Worm (Caenorhabditis elegans) whole organism, dauer: Measurements from ENCODE around the gene mec-4.

ENCODE experiments used
- unc-62 ChIP-seq: sonication (generic microtip); optimal IDR thresholded peaks from 2 replicates; lab custom pipeline; 2017; ENCODE audit warnings: missing biosample characterization, missing genetic modification reagents, missing genetic modification characterization

Gene mec-4

DNA sequence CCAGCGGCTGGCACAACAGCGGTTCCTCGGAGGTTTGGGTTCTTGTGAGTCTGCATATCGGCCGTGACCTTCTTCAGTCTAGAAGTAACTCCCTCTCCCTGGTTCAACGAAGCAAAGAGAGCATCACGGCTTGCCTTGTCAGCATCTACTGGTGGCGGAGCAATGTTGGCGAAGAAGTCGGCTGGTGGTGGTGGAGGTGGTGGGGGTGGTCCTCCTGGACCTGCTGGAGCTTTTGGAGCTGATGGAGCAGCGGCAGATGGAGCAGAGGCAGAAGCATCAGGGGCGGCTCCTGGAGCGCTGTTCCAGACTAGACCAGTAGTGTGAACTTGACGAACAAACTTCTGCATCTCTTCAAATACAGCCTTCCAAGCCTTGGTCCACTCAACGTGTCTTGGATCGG, 1.6 kb upstream of the mec-4 start:
- no peak for TF ChIP-seq unc-62

DNA sequence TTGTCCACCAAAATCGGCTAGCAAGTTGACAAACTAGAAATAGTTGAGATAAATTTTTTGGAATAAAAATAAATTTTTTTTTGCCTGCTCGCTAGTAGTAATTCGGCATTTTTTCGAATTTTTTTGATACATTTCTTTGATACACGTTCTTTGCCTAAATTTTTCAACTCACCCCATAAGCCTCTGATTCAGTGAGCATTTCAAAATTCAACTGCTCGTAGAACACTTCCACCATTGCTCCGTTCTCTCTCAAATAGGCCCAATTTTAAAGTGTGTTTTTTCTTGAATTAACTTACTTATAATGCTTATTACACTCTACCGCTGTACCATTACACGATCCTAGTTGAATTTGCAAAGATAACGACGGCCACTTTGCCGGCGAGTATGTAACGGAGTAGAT, 3.4 kb downstream of the mec-4 start:
- TF ChIP-seq unc-62, result no peak

DNA sequence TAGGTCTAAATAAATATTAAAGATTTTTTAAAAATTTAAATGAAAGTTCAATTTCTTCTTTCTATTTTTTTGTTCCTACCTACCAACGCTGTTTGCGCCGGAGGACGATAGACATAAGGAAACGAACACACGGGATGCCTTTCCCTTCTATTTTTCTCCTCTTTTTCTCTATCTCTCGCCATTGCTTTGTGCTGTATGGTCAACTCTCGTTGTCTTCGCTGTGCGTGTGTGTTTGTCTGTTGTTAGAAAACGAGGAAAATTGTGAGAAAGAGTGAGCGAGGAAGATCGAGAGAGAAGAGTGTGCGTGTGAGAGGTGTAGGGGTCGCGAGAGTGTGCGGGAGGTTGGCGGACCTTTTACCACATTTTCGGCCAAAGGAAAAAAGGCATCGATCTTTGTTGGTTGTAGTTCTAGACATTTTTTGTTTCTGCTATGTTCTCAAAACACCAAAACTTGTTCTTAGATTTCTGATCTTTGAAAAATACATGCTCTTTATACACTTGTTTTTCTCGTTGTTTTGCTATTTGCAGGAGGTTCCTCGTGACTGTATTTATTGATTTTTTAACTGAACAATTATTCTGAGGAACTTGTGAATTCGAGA, 7.8 kb downstream of the mec-4 start:
- no peak for TF ChIP-seq unc-62

DNA sequence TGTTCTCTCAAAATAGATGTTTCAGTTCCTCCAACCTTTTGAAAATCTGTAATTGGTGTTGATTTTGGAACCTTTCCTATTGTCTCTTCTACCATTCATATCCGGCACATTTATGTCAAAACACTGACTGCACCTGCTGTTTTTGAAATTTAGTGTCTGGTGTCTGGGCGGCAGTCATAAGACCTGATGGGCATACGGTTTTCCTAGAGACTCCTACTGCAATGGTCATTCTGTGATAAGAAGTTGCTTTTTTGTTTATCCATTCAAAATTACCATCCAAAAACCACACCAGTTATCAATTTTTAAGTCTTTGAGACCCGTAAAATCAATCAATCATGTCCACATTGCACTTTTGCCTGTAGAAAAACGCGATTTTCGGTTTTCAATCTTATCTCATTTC, 8.3 kb downstream of the mec-4 start:
- TF ChIP-seq unc-62, result no peak

DNA sequence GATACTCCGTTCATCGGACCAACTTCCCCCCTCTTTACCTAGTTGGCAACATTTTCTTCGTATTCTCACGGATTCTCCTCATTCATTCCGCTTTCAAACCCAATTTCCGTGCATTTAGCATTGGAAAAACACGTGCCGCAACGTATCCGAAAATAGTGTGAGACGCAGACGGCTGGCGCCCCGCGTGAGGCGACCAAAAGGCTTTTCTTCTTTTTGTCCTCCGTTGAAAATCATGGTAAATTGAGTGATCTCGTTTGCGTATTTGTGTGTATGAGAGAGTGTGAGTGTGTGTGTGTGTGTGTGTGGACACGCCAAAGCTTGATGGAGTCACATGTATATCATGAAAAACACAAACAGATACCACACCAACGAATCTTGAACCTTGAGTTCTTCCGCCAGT, 10.1 kb downstream of the mec-4 start:
- TF ChIP-seq unc-62, result no peak

DNA sequence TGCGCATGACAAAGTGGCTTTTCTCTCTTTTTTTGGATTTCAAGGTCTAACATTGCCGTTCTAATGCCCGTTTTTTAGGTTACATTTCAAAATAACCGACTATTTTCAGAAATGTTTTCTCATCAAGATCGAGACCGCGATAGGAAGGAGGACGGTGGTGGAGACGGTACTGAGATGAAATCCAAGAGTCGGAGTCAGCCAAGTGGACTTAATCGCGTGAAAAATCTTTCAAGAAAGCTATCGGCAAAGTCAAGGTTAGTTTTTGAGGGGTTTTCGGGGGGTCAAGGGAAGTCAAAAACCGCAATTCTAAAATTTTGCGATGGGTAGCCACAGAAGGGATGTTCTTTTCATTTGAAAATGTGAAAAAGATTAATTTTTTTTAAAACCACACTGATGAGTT, 10.9 kb downstream of the mec-4 start, which contains the start of gene aak-2:
Gene aak-2, plus strand, starts transcription at position 110 of the 400 bp plus-strand sequence.
- TF ChIP-seq unc-62, result no peak

DNA sequence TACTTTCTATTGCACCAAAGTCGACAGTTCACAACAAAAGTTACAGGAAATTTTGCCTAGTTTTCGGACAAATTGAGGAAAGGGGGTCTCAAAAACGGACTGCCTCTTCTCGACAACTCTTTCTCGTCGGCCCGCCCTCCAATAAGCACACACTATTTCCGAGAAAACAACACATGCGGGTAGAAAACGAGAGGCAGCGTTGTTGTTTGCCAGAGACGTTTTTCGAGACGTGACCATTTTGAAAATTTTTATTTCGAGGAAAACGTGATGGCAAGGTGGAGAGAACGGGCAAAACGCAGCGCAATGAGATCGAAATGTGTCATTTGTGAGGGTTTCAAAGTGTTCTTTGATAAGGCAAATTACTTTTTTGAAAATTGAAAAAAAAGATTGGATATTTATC, 13.4 kb downstream of the mec-4 start:
- TF ChIP-seq unc-62, result no peak

DNA sequence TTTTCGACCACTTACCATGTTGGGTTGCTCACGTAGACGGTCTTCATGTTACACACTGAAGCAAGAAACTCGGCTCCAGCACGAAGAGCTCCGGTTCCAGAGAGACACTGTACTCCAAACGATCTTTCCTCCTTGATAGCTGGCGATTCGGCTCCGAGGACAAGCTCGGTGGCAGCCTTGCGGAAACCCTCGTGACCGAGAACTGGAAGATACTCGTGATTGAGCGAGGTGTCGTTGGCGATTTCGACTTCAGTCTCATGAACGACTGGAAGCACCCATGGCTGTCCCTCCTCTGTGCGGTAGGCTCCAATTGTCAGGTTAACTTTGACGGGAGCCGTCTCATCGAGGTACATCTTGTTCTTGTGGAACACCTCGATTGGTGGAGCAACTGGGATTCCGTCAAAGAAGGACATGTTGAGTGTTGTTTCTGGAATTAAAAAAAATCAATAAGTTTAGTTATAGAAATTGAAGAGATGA, 14.2 kb downstream of the mec-4 start, which contains the start of gene got-1.2:
Gene got-1.2, minus strand, starts transcription at position 427 of the 477 bp plus-strand sequence.
- TF ChIP-seq unc-62, result no peak

DNA sequence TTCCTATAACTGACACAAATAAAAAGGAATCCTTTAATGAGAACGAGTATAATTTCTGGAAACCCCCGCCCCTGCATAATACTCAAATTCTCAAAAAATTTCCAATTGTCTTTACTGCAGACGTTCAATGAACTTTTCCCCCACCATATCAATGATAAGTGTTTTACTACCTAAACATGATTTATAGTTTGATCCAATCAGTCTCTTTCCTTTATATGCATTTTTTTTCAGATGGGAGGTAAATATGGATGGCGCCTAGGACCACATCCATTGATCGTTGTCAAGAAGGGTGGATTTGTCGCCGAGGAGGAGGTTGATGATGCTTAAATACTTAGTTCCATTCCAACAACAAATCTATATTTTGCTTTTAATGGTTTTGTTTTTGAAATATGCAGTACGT, 19.8 kb downstream of the mec-4 start:
- no peak for TF ChIP-seq unc-62

DNA sequence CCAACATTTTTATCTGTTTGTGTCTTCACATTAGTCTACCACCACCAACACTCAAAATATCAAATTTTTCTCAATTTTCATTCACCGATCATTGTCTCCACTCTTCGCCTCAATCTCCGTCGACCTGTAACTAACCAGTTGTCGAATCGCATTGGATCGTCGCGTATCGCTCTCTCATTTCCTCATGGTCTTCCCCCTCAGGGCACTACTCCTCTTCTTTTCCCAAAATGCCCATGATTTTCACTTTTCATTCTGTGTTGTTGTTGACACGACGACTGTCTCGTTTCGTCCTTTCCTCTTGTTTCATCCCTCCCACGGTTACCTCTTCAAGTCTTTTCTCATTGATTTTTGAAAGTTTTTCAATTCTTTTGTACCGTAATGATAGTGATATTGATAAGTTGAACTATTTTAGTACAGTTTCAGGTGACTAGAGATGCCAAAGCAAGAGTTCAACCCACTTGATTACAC, 20.9 kb downstream of the mec-4 start, which contains the start of gene T01C8.2:
Gene T01C8.2, plus strand, starts transcription at position 418 of the 468 bp plus-strand sequence.
- TF ChIP-seq unc-62, result no peak

DNA sequence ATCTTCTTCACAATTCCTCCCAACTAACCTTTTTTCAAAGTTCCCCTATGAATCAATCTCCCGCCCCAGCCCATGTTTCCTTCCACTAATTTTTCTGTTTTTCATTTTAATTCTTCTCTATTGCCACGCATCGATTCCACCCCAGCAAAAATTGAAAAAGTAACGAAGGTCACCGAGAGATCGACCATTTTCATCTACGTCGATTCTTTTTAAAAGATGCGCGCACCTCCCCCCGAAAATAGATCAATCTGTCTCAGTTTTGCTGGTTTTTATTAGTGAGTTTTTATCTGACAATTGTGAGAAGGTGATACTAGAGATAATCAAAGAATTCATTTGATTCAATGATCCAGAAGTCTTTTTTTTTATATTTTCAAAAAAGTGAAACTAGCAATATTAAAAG, 22.9 kb downstream of the mec-4 start:
- TF ChIP-seq unc-62, result no peak

DNA sequence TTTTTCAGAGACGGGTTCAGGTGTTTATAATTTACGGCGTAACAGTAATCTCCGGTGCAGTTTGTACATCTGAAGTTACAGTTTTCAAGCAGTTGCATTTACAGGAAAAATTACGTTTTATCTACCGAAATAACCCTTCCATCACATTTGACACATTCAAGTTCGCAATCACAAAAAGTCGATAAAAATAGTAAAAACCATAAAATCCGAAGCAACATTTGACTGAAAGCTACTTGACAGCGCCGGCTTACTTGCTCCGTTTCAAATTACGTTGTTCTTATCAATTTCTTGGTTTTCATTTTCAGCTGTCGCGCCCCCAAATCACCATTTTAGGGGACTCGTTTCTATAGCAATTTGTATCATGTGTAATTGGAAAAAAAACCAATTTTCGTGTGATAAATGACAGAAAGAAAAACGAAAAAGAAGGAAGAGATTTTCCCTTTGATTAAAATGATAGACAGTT, 24.1 kb downstream of the mec-4 start, which contains the start of gene T01C8.3:
Gene T01C8.3, minus strand, starts transcription at position 413 of the 463 bp plus-strand sequence.
- no peak for TF ChIP-seq unc-62

DNA sequence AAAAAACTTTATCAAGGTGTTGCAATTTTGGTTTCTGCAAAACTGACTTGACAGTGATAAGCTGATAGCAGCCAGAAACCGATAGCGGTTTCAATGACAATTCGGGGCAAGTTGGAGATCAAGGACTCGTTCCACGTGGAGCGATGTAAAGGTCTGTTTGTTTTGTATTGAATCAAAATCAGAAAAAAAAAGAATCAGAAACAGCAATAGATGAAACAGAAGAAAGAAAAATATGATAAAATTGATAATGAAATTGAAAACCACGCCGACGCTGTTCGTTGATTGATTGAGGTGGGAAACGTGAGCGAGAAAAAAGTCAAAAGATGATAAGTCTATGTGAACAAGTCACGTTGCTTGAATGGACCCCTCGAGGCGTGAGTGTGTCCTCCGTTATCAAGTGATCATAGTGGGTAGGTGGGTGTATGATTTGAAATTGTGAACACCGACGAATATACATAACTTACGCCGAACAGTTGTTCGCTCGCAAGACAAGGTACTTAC, 31.5 kb downstream of the mec-4 start:
- no peak for TF ChIP-seq unc-62

DNA sequence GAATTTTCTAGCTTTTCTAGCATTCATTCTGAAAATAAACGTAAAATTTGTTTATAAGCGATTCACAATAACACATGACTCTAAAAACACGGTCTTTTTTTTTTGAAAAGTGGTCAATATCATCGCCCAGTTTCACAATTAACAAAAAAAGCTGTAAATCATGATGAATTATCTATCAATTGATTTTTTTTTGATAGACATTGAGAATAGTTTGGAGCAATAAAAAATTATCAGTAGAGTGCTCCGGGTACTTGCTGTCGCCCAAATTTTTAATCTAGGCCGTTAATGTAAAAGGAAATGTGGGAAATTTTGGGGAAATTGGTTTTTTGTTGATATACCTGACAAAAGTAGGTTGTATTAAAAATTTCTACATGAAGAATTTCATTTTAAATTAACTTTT, 33.5 kb downstream of the mec-4 start:
- no peak for TF ChIP-seq unc-62

DNA sequence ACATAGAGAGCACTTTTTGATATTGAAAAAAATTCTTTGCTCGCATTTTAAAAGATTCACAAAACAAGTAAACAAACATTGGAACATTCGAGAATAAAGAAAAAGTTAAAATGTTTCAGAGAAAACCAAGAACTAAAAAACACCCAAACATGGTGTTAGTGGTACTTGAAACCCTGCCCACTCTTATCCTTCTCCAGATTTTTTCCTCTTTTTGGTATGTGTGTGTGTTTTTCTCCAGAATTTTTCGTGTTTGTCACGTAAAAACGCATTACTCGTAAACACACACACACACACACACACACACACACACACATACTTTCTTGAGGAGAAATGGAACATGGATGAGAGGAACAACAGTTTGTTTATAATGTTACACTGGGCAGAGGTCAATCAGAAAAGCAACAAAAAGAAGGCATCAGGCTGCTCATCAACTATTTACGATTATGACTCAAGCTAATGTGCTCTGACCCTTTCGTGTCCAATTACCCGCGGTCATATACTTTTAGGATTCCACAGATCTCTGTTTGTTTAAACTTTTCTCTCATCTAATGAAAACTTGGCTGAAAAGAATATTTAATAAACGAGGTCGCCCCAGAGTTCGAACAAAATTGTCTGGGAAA, 34.7 kb downstream of the mec-4 start:
- no peak for TF ChIP-seq unc-62

DNA sequence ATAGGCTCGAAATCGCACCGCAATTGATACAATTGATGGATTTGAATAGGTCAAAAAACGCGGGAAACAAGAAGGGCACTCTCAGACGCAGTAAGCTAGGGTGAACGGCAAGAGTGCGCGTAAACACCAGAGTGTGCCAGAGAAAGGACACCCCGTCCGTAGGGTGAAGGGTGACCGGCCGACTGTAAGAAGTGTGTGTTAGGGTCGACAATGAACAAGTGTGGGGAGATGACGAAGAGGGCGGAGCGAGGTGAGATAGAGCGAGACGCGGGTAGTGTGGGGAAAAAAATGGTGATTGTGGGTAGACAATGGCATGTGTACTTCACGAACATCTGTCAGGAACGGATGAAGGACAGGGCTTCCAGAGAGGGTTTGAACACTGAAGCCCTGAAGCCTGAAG, 36.0 kb downstream of the mec-4 start:
- no peak for TF ChIP-seq unc-62

DNA sequence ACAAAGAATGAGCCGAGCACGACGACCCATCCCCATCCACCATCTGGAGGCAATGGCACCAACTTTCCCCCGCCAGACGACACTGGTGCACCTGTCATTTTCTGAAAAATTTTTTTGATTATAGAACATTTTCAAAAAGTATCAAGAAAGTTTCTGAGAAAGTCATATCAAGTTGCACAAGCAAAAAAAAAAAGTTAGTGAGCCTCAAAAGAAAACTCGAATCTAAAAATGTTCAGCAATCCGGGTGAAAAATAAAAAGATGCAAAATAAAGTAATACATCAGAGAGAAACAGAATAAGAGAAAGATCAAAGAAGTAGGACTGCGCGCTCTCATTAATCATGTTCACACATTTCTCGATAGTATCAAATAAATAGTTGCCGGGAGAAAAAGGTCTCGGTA, 36.5 kb downstream of the mec-4 start, which contains the start of gene mct-6:
Gene mct-6, minus strand, starts transcription at position 101 of the 400 bp plus-strand sequence.
- TF ChIP-seq unc-62, result no peak

DNA sequence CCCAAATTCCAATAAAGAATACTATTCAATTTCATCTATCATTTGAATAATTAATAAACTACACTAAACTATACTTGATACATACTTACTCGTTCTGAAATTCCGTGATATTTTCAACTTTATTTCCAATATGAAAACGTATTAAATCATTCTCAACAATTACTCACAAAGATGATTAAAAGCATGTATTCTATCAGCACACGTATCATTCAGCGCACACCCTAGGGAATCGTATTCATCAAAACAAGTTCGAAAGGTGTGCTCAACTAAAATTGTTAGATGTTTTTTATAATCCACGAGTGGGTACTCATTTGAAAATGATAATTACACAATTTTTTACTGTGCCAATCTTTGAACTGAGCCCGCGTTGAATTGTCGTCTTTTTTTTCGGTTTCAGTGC, 44.4 kb downstream of the mec-4 start, which contains the start of gene C10E2.1:
Gene C10E2.1, plus strand, starts transcription at position 301 of the 400 bp plus-strand sequence.
- no peak for TF ChIP-seq unc-62
